Fruit fly (Drosophila melanogaster) whole organism, wandering third instar larva: Measurements from ENCODE around the gene RhoBTB.

Experiments
- Abd-B ChIP-seq: fragments of >200 bp; optimal IDR thresholded peaks from 2 replicates; lab custom pipeline; 2017; ENCODE audit warnings: missing biosample characterization, missing genetic modification characterization
- CG9705 ChIP-seq: fragments of 200-800 bp; sonication (Bioruptor generic); optimal IDR thresholded peaks from 2 replicates; lab custom pipeline; 2018; ENCODE audit warnings: missing biosample characterization, mild to moderate bottlenecking, missing genetic modification characterization
- CrebA ChIP-seq: fragments of 200-800 bp; sonication (Bioruptor generic); optimal IDR thresholded peaks from 2 replicates; lab custom pipeline; 2016; ENCODE audit warnings: missing biosample characterization, mild to moderate bottlenecking, missing genetic modification characterization, borderline replicate concordance
- Dfd ChIP-seq: fragments of >200 bp; optimal IDR thresholded peaks from 2 replicates; lab custom pipeline; 2017; ENCODE audit warnings: missing biosample characterization, missing genetic modification characterization
- Dif ChIP-seq: fragments of 200-275, 200-300 bp; sonication (Bioruptor generic); optimal IDR thresholded peaks from 2 replicates; lab custom pipeline; 2018; ENCODE audit warnings: missing biosample characterization, missing genetic modification characterization; ENCODE audit not compliant: partially characterized antibody
- GATAd ChIP-seq: sonication (Bioruptor generic); optimal IDR thresholded peaks from 2 replicates; lab custom pipeline; 2016; ENCODE audit warnings: missing biosample characterization, missing genetic modification characterization
- HLH106 ChIP-seq: fragments of 200-800 bp; optimal IDR thresholded peaks from 3 replicates; lab custom pipeline; 2019; ENCODE audit warnings: missing biosample characterization, mild to moderate bottlenecking, missing genetic modification characterization, moderate library complexity
- Hnf4 ChIP-seq: fragments of 200-800 bp; sonication (Bioruptor generic); optimal IDR thresholded peaks from 2 replicates; lab custom pipeline; 2016; ENCODE audit warnings: missing biosample characterization, mild to moderate bottlenecking, missing genetic modification characterization
- Hr78 ChIP-seq: fragments of >200 bp; optimal IDR thresholded peaks from 2 replicates; lab custom pipeline; 2017; ENCODE audit warnings: missing biosample characterization, missing genetic modification characterization
- Hr83 ChIP-seq: fragments of 200-300 bp; sonication (Bioruptor generic); optimal IDR thresholded peaks from 2 replicates; lab custom pipeline; 2016; ENCODE audit warnings: missing biosample characterization, mild to moderate bottlenecking, missing genetic modification characterization, moderate library complexity; ENCODE audit not compliant: poor library complexity, severe bottlenecking
- Jra ChIP-seq: sonication (Bioruptor generic); optimal IDR thresholded peaks from 2 replicates; lab custom pipeline; 2016; ENCODE audit warnings: missing biosample characterization, missing genetic modification characterization
- Mio ChIP-seq: sonication (Bioruptor generic); optimal IDR thresholded peaks from 2 replicates; lab custom pipeline; 2016; ENCODE audit warnings: missing biosample characterization, missing genetic modification characterization
- Myc ChIP-seq: fragments of >200 bp; optimal IDR thresholded peaks from 2 replicates; lab custom pipeline; 2017
- N ChIP-seq: fragments of >200 bp; optimal IDR thresholded peaks from 2 replicates; lab custom pipeline; 2018; ENCODE audit warnings: missing biosample characterization, missing external identifiers, missing genetic modification characterization
- OdsH ChIP-seq: fragments of 200-800 bp; sonication (Bioruptor generic); optimal IDR thresholded peaks from 2 replicates; lab custom pipeline; 2016; ENCODE audit warnings: missing biosample characterization, mild to moderate bottlenecking, missing genetic modification characterization
- Rel ChIP-seq, 2 experiments: fragments of 200-800 bp; sonication (Bioruptor generic) in 1 of 2; optimal IDR thresholded peaks; 2 replicates in 1 of 2; 3 replicates in 1 of 2; lab custom pipeline; 2016 to 2019; ENCODE audit warnings: mild to moderate bottlenecking in 2 of 2, missing biosample characterization in 2 of 2, missing genetic modification characterization in 2 of 2, moderate library complexity in 1 of 2
- Sp1 ChIP-seq: fragments of 200-800 bp; sonication (Bioruptor generic); optimal IDR thresholded peaks from 3 replicates; lab custom pipeline; 2019; ENCODE audit warnings: missing biosample characterization, mild to moderate bottlenecking, missing genetic modification characterization, moderate library complexity
- br ChIP-seq: fragments of 200-800 bp; sonication (Bioruptor generic); optimal IDR thresholded peaks from 2 replicates; lab custom pipeline; 2016; ENCODE audit warnings: missing biosample characterization, missing genetic modification characterization
- brk ChIP-seq: fragments of 200-800 bp; sonication (Bioruptor generic); optimal IDR thresholded peaks from 2 replicates; lab custom pipeline; 2016; ENCODE audit warnings: missing biosample characterization, mild to moderate bottlenecking, missing genetic modification characterization
- dl ChIP-seq, 2 experiments: fragments of 175-275, 200-275 bp in 1 of 2; fragments of 200-275 bp in 1 of 2; sonication (Bioruptor generic); optimal IDR thresholded peaks; lab custom pipeline; 2018; ENCODE audit warnings: mild to moderate bottlenecking in 2 of 2, missing biosample characterization in 2 of 2, missing genetic modification characterization in 2 of 2, moderate library complexity in 2 of 2; ENCODE audit not compliant: partially characterized antibody in 2 of 2, insufficient read depth in 1 of 2
- dmrt93B ChIP-seq: fragments of 200-800 bp; sonication (Bioruptor generic); optimal IDR thresholded peaks from 2 replicates; lab custom pipeline; 2018; ENCODE audit warnings: missing biosample characterization, mild to moderate bottlenecking, missing genetic modification characterization
- dsf ChIP-seq: sonication (Bioruptor generic); optimal IDR thresholded peaks from 2 replicates; lab custom pipeline; 2016; ENCODE audit warnings: missing biosample characterization, missing genetic modification characterization, borderline replicate concordance
- ey ChIP-seq: fragments of 200-800 bp; sonication (Bioruptor generic); optimal IDR thresholded peaks from 2 replicates; lab custom pipeline; 2016; ENCODE audit warnings: missing biosample characterization, missing genetic modification characterization
- foxo ChIP-seq, 2 experiments: fragments of 200-800 bp; sonication (Bioruptor generic); optimal IDR thresholded peaks; 2 replicates in 1 of 2; 3 replicates in 1 of 2; lab custom pipeline; 2016 to 2017; ENCODE audit warnings: missing biosample characterization in 2 of 2, missing genetic modification characterization in 2 of 2
- fru ChIP-seq: fragments of 200-800 bp; sonication (Bioruptor generic); optimal IDR thresholded peaks from 3 replicates; lab custom pipeline; 2016; ENCODE audit warnings: missing biosample characterization, mild to moderate bottlenecking, missing genetic modification characterization
- h ChIP-seq: fragments of 200-800 bp; sonication (Bioruptor generic); optimal IDR thresholded peaks from 3 replicates; lab custom pipeline; 2016; ENCODE audit warnings: missing biosample characterization, mild to moderate bottlenecking, missing genetic modification characterization
- jim ChIP-seq: fragments of 175-275, 200-325 bp; sonication (Bioruptor generic); optimal IDR thresholded peaks from 2 replicates; lab custom pipeline; 2016; ENCODE audit warnings: missing biosample characterization, mild to moderate bottlenecking, missing genetic modification characterization
- lola ChIP-seq: fragments of >200 bp; optimal IDR thresholded peaks from 2 replicates; lab custom pipeline; 2017; ENCODE audit warnings: missing biosample characterization, missing genetic modification characterization
- pan ChIP-seq: fragments of >200 bp; optimal IDR thresholded peaks from 2 replicates; lab custom pipeline; 2017
- psq ChIP-seq: fragments of 200-800 bp; sonication (Bioruptor generic); optimal IDR thresholded peaks from 3 replicates; lab custom pipeline; 2017; ENCODE audit warnings: missing biosample characterization, mild to moderate bottlenecking, missing genetic modification characterization, moderate library complexity
- rgr ChIP-seq: fragments of 200-800 bp; sonication (Bioruptor generic); optimal IDR thresholded peaks from 3 replicates; lab custom pipeline; 2016; ENCODE audit warnings: missing biosample characterization, mild to moderate bottlenecking, missing genetic modification characterization
- sage ChIP-seq: fragments of 200-800 bp; sonication (Bioruptor generic); optimal IDR thresholded peaks from 2 replicates; lab custom pipeline; 2016; ENCODE audit warnings: missing biosample characterization, mild to moderate bottlenecking, missing genetic modification characterization
- sv ChIP-seq: fragments of 200-800 bp; sonication (Bioruptor generic); optimal IDR thresholded peaks from 3 replicates; lab custom pipeline; 2016; ENCODE audit warnings: missing biosample characterization, missing genetic modification characterization
- usp ChIP-seq: fragments of >200 bp; optimal IDR thresholded peaks from 2 replicates; lab custom pipeline; 2017; ENCODE audit warnings: missing biosample characterization, missing genetic modification characterization
- woc ChIP-seq: sonication (Bioruptor generic); optimal IDR thresholded peaks from 2 replicates; lab custom pipeline; 2016; ENCODE audit warnings: missing biosample characterization, mild to moderate bottlenecking, missing genetic modification characterization

The RhoBTB gene

dm6 chr3L:20395257-20395909 lies 19.3 kb downstream of the RhoBTB start (continued):
- TF ChIP-seq Hr83 (GFP tag; lab: Kevin White, UChicago) (peak; percentile 3), Rel (GFP tag; optimal IDR thresholded peaks at IDR 0.05; lab: Kevin White, UChicago) (no peak), Rel (tag; optimal IDR thresholded peaks at IDR 0.05; lab: Kevin White, UChicago) (peak; percentile 91), Sp1 (GFP tag; lab: Kevin White, UChicago) (peak; percentile 46), Hnf4 (peak; percentile 30), Myc (lab: Kevin White, UChicago) (no peak), br (GFP tag; lab: Kevin White, UChicago) (peak; percentile 53), Dfd (GFP tag; lab: Kevin White, UChicago) (no peak), GATAd (no peak), jim (GFP tag; lab: Kevin White, UChicago) (no peak), CrebA (GFP tag; lab: Kevin White, UChicago) (no peak)

- TF ChIP-seq pan (lab: Kevin White, UChicago), result no peak
- no peak for TF ChIP-seq Abd-B (GFP tag; lab: Kevin White, UChicago)
- TF ChIP-seq woc (GFP tag; lab: Kevin White, UChicago), result no peak
- TF ChIP-seq Sp1 (GFP tag; lab: Kevin White, UChicago), result no peak
- no peak for TF ChIP-seq lola (GFP tag; lab: Kevin White, UChicago)
- no peak for TF ChIP-seq dl (GFP tag; optimal IDR thresholded peaks at IDR 0.05; lab: Kevin White, UChicago; ENCODE audit: insufficient read depth in 1 of 2, partially characterized antibody in 2 of 2)
These were observed 20.0 kb downstream of the RhoBTB start for dm6 chr3L:20396047-20396446.

- TF ChIP-seq foxo (GFP tag; optimal IDR thresholded peaks at IDR 0.05; lab: Kevin White, UChicago), result no peak
- no peak for TF ChIP-seq Jra (GFP tag; lab: Kevin White, UChicago)
- no peak for TF ChIP-seq dsf (GFP tag; lab: Kevin White, UChicago)
- TF ChIP-seq pan (lab: Kevin White, UChicago), result no peak
- no peak for TF ChIP-seq Mio (GFP tag; lab: Kevin White, UChicago)
- TF ChIP-seq Rel (GFP tag; optimal IDR thresholded peaks at IDR 0.05; lab: Kevin White, UChicago), result no peak
- TF ChIP-seq Rel (tag; optimal IDR thresholded peaks at IDR 0.05; lab: Kevin White, UChicago), result no peak
- TF ChIP-seq sage (GFP tag; lab: Kevin White, UChicago), result no peak
- TF ChIP-seq ey (GFP tag; lab: Kevin White, UChicago), result no peak
- TF ChIP-seq usp, result no peak
- TF ChIP-seq, all 38 proteins: peak for 0
These were observed 21.7 kb downstream of the RhoBTB start for dm6 chr3L:20397770-20398169.

- TF ChIP-seq pan (lab: Kevin White, UChicago), result no peak
- peak; percentile 75 for TF ChIP-seq rgr (GFP tag; lab: Kevin White, UChicago)
- TF ChIP-seq dsf (GFP tag; lab: Kevin White, UChicago), result no peak
- peak; percentile 76 for TF ChIP-seq h (GFP tag; lab: Kevin White, UChicago)
- no peak for TF ChIP-seq GATAd
- TF ChIP-seq psq (GFP tag; lab: Kevin White, UChicago), result peak; percentile 59
- TF ChIP-seq Myc (lab: Kevin White, UChicago), result no peak
- TF ChIP-seq foxo (GFP tag; optimal IDR thresholded peaks at IDR 0.05; lab: Kevin White, UChicago), result peak in 1 of 2 experiments; percentile 79
- TF ChIP-seq ey (GFP tag; lab: Kevin White, UChicago), result peak; percentile 72
- peak; percentile 60 for TF ChIP-seq Sp1 (GFP tag; lab: Kevin White, UChicago)
- peak; percentile 69 for TF ChIP-seq br (GFP tag; lab: Kevin White, UChicago)
- TF ChIP-seq Hr83 (GFP tag; lab: Kevin White, UChicago), result no peak
- peak; percentile 6 for TF ChIP-seq CG9705 (GFP tag; lab: Kevin White, UChicago)
- peak; percentile 66 for TF ChIP-seq OdsH (GFP tag; lab: Kevin White, UChicago)
- TF ChIP-seq usp, result no peak
- TF ChIP-seq brk (GFP tag; lab: Kevin White, UChicago), result peak; percentile 64
- TF ChIP-seq Jra (GFP tag; lab: Kevin White, UChicago), result peak; percentile 17
- no peak for TF ChIP-seq lola (GFP tag; lab: Kevin White, UChicago)
- TF ChIP-seq jim (GFP tag; lab: Kevin White, UChicago), result no peak
- TF ChIP-seq sage (GFP tag; lab: Kevin White, UChicago), result peak; percentile 19
- peak; percentile 82 for TF ChIP-seq sv (GFP tag; lab: Kevin White, UChicago)
- peak; percentile 59 for TF ChIP-seq HLH106 (tag; lab: Kevin White, UChicago)
- peak; percentile 21 for TF ChIP-seq dmrt93B (GFP tag; lab: Kevin White, UChicago)
- TF ChIP-seq Dif (GFP tag; lab: Kevin White, UChicago), result peak; percentile 14
- TF ChIP-seq N (GFP tag; lab: Kevin White, UChicago), result no peak
- no peak for TF ChIP-seq Dfd (GFP tag; lab: Kevin White, UChicago)
- no peak for TF ChIP-seq Hr78 (GFP tag; lab: Kevin White, UChicago)
- peak; percentile 55 for TF ChIP-seq woc (GFP tag; lab: Kevin White, UChicago)
- peak; percentile 69 for TF ChIP-seq fru (GFP tag; lab: Kevin White, UChicago)
- peak; percentile 25 for TF ChIP-seq Hnf4
These were observed 22.5 kb downstream of the RhoBTB start for dm6 chr3L:20398243-20399222.
